Fruit fly (Drosophila melanogaster) S2 (cell line): ENCODE results near the gene Wnk.

ENCODE experiments used
- CG8478 ChIP-seq: fragments of >200 bp; optimal IDR thresholded peaks from 2 replicates; lab custom pipeline; 2018
- CTCF ChIP-seq, 2 experiments: fragments of >200 bp; optimal IDR thresholded peaks; 2 replicates each; lab custom pipeline; 2018

Gene Wnk

DNA sequence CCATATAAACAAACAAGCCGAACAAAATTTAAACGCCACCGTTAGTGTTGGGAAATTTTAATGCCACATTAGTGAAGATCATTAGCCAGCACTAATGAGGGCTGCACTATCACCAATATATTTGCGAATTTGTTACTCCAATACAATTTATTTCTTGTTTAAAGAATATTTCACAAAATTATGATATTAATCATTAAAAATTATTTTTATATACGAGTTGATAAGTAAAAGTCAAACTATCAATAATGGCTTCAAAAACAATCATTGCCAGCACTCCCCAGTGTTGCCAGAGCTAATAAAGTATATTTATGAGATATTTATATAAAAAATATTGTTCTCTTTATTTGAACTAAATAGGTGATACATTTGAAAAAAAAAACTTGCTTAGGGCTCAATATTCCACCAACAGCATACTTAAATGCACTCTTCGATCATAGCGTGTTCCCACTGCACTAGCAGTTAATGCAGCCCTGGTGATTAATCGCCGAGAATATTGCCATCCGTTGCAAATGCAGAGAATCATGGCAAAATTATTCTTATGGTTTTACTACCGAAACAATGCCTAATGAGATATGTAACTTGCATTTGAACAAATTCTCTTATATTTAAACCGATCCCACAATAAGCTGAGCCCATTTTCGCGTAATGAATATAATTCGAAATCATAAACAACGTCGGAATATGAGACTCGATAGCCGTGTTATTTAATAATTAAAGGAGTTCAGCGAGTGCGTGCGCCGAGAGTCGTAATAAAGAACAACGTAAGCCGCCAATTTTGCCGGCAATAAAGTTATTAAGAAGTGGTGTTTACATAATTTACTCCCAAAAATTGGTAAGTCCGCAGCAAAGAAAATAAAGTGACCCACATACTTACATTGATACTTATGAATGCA lies 38.7 kb downstream of the Wnk start, which contains the start of the genes SAK and Cdk12:
Gene SAK, minus strand, starts transcription at position 65 of the 893 bp plus-strand sequence.
Gene Cdk12, plus strand, starts transcription at position 484 of the 893 bp plus-strand sequence.
- TF ChIP-seq CG8478 (lab: Kevin White, UChicago) (no peak), CTCF (optimal IDR thresholded peaks at IDR 0.05; lab: Kevin White, UChicago) (no peak)

DNA sequence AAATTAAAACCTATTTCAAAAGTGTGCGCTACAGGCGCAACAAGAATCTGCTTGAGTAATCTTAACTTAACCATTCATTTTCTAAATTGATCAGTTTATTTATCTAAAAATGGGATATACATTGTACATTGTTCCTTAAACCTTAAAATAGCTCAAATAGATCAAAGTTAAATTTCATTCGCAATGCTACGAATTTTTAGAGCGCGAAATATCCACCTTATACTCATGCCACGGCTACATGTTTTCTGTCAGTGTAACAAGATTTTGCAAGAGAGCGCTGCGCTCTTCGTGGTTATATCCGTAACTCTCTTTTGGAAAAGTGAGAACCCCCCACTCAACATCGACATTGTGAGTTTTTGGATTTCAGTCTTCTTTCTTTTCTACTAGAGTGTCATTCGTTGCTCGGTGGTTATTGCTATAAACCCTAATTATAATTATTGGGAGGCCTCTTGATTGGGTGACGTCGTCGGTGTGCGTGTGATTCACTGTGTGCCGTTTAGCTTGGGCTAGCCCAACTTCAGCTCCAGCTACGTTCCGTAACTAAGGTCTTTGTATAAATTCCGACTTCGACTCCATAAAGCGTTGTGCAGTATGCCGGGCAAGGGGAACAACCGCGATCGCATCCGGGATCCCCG lies 45.1 kb downstream of the Wnk start:
- TF ChIP-seq CTCF (optimal IDR thresholded peaks at IDR 0.05; lab: Kevin White, UChicago), result no peak
- TF ChIP-seq CG8478 (lab: Kevin White, UChicago), result no peak

DNA sequence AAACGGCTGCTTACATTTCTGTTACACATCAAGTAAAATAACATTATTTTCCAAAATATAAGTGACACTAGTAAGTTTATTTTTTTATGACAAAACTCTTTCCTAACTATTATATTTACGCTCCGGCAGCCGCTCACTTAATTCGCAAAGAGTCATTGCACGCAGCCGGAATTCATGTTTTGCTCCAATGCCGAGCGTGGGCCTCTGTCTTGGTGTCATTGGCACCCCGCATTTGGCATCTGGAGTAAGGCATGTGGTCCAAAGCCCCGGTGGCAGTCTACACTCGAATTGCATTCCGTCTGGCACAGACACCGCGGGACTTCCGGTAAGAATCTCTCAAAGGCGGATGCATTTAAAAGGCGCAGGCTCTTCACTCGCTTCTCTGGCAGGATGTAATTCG lies 46.1 kb downstream of the Wnk start:
- TF ChIP-seq CG8478 (lab: Kevin White, UChicago) (no peak), CTCF (optimal IDR thresholded peaks at IDR 0.05; lab: Kevin White, UChicago) (no peak)

DNA sequence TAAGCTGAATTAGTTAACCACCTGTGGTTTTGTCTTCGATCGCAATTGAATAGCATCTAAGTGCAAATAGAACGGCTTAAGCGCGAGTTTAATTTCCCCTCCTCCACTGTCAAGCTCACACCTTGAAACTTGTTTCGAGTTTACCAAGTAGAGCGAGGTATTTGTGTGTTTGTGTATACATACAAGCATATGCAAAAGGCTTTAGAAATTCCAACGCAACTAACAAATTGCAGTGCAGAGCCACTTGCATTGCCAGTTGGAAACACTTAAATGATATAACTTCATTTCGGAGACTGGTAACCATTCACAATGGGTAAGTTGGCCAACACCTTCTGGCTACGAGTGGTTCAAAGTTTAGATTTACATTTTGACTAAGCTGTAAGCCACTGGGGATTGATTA lies 46.8 kb downstream of the Wnk start:
- no peak for TF ChIP-seq CG8478 (lab: Kevin White, UChicago)
- TF ChIP-seq CTCF (optimal IDR thresholded peaks at IDR 0.05; lab: Kevin White, UChicago), result no peak

DNA sequence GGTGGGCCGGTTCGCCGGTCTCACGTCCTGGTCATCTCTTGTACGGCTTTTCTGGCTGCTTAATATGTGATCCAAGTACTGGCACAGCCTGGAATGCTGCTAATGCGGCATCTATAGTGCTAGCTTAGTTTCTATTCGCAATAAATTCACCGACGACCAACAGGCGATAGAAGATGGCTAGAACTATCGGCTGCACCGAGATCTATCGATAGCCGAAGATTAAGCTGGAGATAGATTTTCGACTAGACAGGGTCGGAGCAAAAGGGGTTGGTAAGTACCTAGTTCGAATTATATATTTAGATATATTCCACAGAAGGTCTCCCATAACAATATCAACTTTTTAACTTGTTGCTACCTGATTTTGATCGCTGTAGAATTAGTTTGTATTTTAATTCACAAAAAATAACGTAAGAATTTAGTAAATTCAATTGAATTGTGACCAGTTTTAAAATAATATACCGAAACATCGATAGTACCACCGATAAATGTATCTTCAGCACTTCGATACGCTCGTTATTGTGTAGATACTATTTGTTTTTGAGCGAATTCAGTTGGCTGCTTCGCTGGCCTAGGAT lies 47.3 kb downstream of the Wnk start, which contains the start of the genes Glg1 and M6:
Gene Glg1, minus strand, starts transcription at position 185 of the 575 bp plus-strand sequence.
Gene M6, plus strand, starts transcription at position 499 of the 575 bp plus-strand sequence.
- peak; percentile 27 to 47 for TF ChIP-seq CTCF (optimal IDR thresholded peaks at IDR 0.05; lab: Kevin White, UChicago)
- TF ChIP-seq CG8478 (lab: Kevin White, UChicago), result no peak

DNA sequence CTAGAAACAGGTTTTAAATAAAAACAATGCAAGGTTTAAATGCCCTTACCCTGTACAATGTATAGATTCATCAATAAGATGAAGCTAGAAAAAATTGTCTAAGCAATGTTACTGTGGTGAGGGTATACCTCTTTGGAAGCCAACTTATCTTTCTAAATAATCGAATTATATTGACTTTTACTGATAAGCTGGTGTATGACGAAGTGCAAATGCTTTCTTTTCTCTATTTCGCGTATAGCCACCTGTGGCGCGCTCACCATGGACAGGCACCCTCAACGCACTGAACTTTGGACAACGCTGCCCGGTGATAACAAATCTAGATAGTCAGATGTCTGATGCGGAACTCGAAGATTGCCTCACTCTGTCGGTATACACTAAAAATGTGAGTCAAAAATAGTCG lies 52.8 kb downstream of the Wnk start:
- TF ChIP-seq CTCF (optimal IDR thresholded peaks at IDR 0.05; lab: Kevin White, UChicago), result no peak
- no peak for TF ChIP-seq CG8478 (lab: Kevin White, UChicago)

DNA sequence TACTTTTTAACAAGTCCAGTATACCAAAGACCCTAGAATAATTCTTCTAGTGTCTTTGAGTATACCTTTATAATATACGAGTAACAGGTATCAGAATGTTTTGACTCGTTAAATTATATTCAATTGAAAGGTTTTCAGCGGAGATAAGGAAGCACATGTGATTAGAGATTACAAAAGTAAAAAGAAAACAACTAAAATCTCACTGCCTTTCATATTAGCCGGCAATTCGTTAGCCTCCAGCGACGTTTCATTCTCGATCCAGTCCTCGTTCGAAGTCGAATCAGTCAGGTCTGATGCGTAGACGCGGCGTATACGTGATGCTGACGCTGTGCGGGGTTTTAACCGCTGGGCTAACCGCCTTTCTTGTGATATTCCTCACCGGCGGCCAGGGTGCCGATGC lies 53.6 kb downstream of the Wnk start, which contains the start of gene Est-Q:
Gene Est-Q, plus strand, starts transcription at position 250 of the 400 bp plus-strand sequence.
- TF ChIP-seq CG8478 (lab: Kevin White, UChicago) (no peak), CTCF (optimal IDR thresholded peaks at IDR 0.05; lab: Kevin White, UChicago) (no peak)

DNA sequence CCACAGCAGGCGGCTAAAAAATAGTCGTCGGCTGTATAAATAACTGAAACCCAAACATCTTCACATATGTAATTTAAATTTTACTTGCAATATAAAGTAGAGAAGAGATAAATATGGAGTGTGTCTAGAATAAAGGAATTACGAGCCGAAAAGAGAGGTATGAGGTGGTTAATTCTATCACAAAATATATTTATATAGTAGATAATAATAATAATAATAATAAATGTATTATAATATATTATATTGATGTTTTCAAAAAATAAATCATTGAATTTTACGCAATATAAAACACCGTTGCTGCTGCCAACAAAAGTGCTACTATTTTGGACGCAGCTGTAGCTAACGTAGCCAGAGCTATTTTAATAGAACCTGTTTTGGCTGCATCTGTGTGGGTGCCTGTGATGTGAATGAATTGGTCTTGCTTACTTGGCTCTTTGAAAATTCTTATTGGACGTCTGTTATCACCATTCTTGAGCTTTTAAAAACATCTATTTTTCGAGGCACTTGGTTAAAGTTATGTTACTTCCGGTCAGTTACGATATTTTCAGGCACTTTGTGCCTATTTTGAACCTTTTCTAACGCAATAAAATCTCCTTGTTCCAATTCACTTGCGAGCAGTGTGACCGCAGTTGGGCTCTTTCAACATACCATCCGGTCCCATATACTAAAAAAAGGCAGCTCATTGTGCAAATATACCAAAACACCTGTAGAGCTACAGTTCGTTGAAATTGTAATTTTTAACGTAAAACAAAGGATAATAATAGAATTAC lies 57.7 kb downstream of the Wnk start, which contains the start of gene Hr78:
Gene Hr78, minus strand, starts transcription at position 630 of the 770 bp plus-strand sequence.
- TF ChIP-seq CTCF (optimal IDR thresholded peaks at IDR 0.05; lab: Kevin White, UChicago) (no peak), CG8478 (lab: Kevin White, UChicago) (no peak)

DNA sequence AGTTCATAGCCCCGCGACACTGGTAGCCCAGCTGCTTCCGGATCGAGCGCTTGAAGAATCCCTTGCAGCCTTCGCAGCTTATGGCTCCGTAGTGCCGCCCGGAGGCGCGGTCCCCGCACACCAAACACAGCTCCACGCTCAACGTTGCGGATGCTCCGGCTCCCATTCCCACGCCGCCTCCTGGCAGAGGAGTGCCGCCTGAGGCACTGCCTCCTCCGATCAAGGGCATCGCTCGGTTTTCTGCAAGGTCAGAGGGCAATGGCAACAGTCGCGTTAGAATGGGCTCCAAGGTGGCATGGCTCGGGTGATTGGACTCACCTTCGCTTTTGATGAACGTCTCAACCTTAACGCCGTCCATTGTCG lies 58.2 kb downstream of the Wnk start:
- TF ChIP-seq CTCF (optimal IDR thresholded peaks at IDR 0.05; lab: Kevin White, UChicago), result no peak
- no peak for TF ChIP-seq CG8478 (lab: Kevin White, UChicago)
